Fruit fly (Drosophila melanogaster) whole organism, embryonic: ENCODE measurements around the gene ppk20.

Experiments
- Abd-B ChIP-seq: fragments of 200-800 bp; sonication (Bioruptor generic); optimal IDR thresholded peaks from 2 replicates; lab custom pipeline; 2018; ENCODE audit warnings: missing biosample characterization, mild to moderate bottlenecking, missing genetic modification characterization, moderate library complexity
- Adf1 ChIP-seq: fragments of 200-800 bp; sonication (Bioruptor generic); IDR thresholded peaks from 2 replicates; pipeline ENCODE4 v1.3.6; 2022; ENCODE audit warnings: missing biosample characterization, missing genetic modification characterization
- Asciz ChIP-seq: fragments of 200-800 bp; sonication (Bioruptor generic); optimal IDR thresholded peaks from 2 replicates; lab custom pipeline; 2017; ENCODE audit warnings: missing biosample characterization, mild to moderate bottlenecking, missing genetic modification characterization, missing genetic modification reagents
- CG1024 ChIP-seq: fragments of 200-800 bp; sonication (Bioruptor generic); IDR thresholded peaks from 2 replicates; pipeline ENCODE4 v1.3.6; 2022; ENCODE audit warnings: missing biosample characterization, missing genetic modification characterization
- CG10543 ChIP-seq: fragments of 200-800 bp; sonication (Bioruptor generic); optimal IDR thresholded peaks from 3 replicates; lab custom pipeline; 2017; ENCODE audit warnings: missing biosample characterization, mild to moderate bottlenecking, missing genetic modification characterization, moderate library complexity
- CG11560 ChIP-seq: fragments of 200-800 bp; sonication (Bioruptor generic); IDR thresholded peaks from 3 replicates; pipeline ENCODE4 v1.3.6; 2022; ENCODE audit warnings: missing biosample characterization, missing genetic modification characterization
- CG13123 ChIP-seq: fragments of 200-800 bp; sonication (Bioruptor generic); optimal IDR thresholded peaks from 2 replicates; lab custom pipeline; 2016; ENCODE audit warnings: missing biosample characterization, missing genetic modification characterization
- CG13296 ChIP-seq: fragments of 200-800 bp; sonication (Bioruptor generic); optimal IDR thresholded peaks from 3 replicates; lab custom pipeline; 2018; ENCODE audit warnings: missing biosample characterization, mild to moderate bottlenecking, missing genetic modification characterization
- CG14441 ChIP-seq: fragments of 200-800 bp; sonication (Bioruptor generic); IDR thresholded peaks from 2 replicates; pipeline ENCODE4 v1.3.6; 2022; ENCODE audit warnings: missing biosample characterization, missing genetic modification characterization
- CG14860 ChIP-seq: fragments of 200-800 bp; sonication (Bioruptor generic); IDR thresholded peaks from 3 replicates; pipeline ENCODE4 v1.3.6; 2022; ENCODE audit warnings: missing biosample characterization, missing genetic modification characterization; ENCODE audit not compliant: partially characterized antibody
- CG1529 ChIP-seq: fragments of 200-800 bp; sonication (Bioruptor generic); optimal IDR thresholded peaks from 3 replicates; lab custom pipeline; 2018; ENCODE audit warnings: missing biosample characterization, missing genetic modification characterization
- CG15696 ChIP-seq: fragments of 200-800 bp; sonication (Bioruptor generic); optimal IDR thresholded peaks from 2 replicates; lab custom pipeline; 2019; ENCODE audit warnings: missing biosample characterization, mild to moderate bottlenecking, missing genetic modification characterization, moderate library complexity
- CG17186 ChIP-seq: fragments of 200-800 bp; sonication (Bioruptor generic); optimal IDR thresholded peaks from 3 replicates; lab custom pipeline; 2017; ENCODE audit warnings: missing biosample characterization, missing genetic modification reagents, missing genetic modification characterization
- CG17829 ChIP-seq: fragments of 200-800 bp; optimal IDR thresholded peaks from 2 replicates; lab custom pipeline; 2019; ENCODE audit warnings: missing biosample characterization, mild to moderate bottlenecking, missing genetic modification characterization, moderate library complexity
- CG2678 ChIP-seq: fragments of 200-800 bp; sonication (Bioruptor generic); optimal IDR thresholded peaks from 3 replicates; lab custom pipeline; 2019; ENCODE audit warnings: missing biosample characterization, mild to moderate bottlenecking, missing genetic modification characterization, moderate library complexity
- CG4404 ChIP-seq: fragments of 200-800 bp; sonication (Bioruptor generic); IDR thresholded peaks from 2 replicates; pipeline ENCODE4 v1.3.6; 2022; ENCODE audit warnings: missing biosample characterization, missing genetic modification characterization
- CG4424 ChIP-seq: fragments of 200-800 bp; sonication (Bioruptor generic); optimal IDR thresholded peaks from 3 replicates; lab custom pipeline; 2016; ENCODE audit warnings: missing biosample characterization, missing genetic modification characterization
- CG4820 ChIP-seq: fragments of 200-800 bp; sonication (Bioruptor generic); optimal IDR thresholded peaks from 3 replicates; lab custom pipeline; 2016; ENCODE audit warnings: missing biosample characterization, missing genetic modification characterization
- CG6791 ChIP-seq: fragments of 200-800 bp; sonication (Bioruptor generic); IDR thresholded peaks from 3 replicates; pipeline ENCODE4 v1.3.6; 2022; ENCODE audit warnings: missing biosample characterization, missing genetic modification characterization; ENCODE audit not compliant: partially characterized antibody
- CG6813 ChIP-seq: fragments of 200-800 bp; sonication (Bioruptor generic); optimal IDR thresholded peaks from 2 replicates; lab custom pipeline; 2017; ENCODE audit warnings: missing biosample characterization, missing genetic modification characterization, mild to moderate bottlenecking, moderate library complexity, missing genetic modification reagents
- CG9727 ChIP-seq: fragments of 200-800 bp; sonication (Bioruptor generic); optimal IDR thresholded peaks from 3 replicates; lab custom pipeline; 2017; ENCODE audit warnings: missing biosample characterization, mild to moderate bottlenecking, missing genetic modification characterization
- Doc2 ChIP-seq: fragments of 200-800 bp; sonication (Bioruptor generic); IDR thresholded peaks from 2 replicates; pipeline ENCODE4 v1.3.6; 2022; ENCODE audit warnings: missing biosample characterization, missing genetic modification characterization
- Drgx ChIP-seq: fragments of 200-800 bp; sonication (Bioruptor generic); IDR thresholded peaks from 2 replicates; pipeline ENCODE4 v1.3.6; 2022; ENCODE audit warnings: missing biosample characterization, missing genetic modification characterization
- Eip74EF ChIP-seq, 2 experiments: fragments of 200-800 bp in 1 of 2; fragments of >200 bp in 1 of 2; sonication (Bioruptor generic) in 1 of 2; optimal IDR thresholded peaks; 2 replicates each; lab custom pipeline; 2017 to 2019; ENCODE audit warnings: missing biosample characterization in 2 of 2, missing genetic modification characterization in 2 of 2, mild to moderate bottlenecking in 1 of 2, moderate library complexity in 1 of 2
- Gug ChIP-seq: fragments of 200-800 bp; sonication (Bioruptor generic); IDR thresholded peaks from 4 replicates; pipeline ENCODE4 v1.3.6; 2022; ENCODE audit warnings: missing biosample characterization, missing genetic modification characterization
- H2.0 ChIP-seq: fragments of 200-800 bp; sonication (Bioruptor generic); IDR thresholded peaks from 2 replicates; pipeline ENCODE4 v1.3.6; 2022; ENCODE audit warnings: missing biosample characterization, missing genetic modification characterization
- HmgZ ChIP-seq: fragments of 200-800 bp; sonication (Bioruptor generic); optimal IDR thresholded peaks from 2 replicates; lab custom pipeline; 2018; ENCODE audit warnings: missing biosample characterization, mild to moderate bottlenecking, missing genetic modification characterization
- Meics ChIP-seq: fragments of 200-800 bp; sonication (Bioruptor generic); optimal IDR thresholded peaks from 2 replicates; lab custom pipeline; 2017; ENCODE audit warnings: missing biosample characterization, mild to moderate bottlenecking, missing genetic modification characterization
- Nf-YB ChIP-seq: fragments of 200-800 bp; sonication (Bioruptor generic); optimal IDR thresholded peaks from 3 replicates; lab custom pipeline; 2019; ENCODE audit warnings: missing biosample characterization, mild to moderate bottlenecking, missing genetic modification characterization, moderate library complexity
- Oaz ChIP-seq: fragments of 200-800 bp; sonication (Bioruptor generic); IDR thresholded peaks from 2 replicates; pipeline ENCODE4 v1.3.6; 2022; ENCODE audit warnings: missing biosample characterization, missing genetic modification characterization
- Oli ChIP-seq: fragments of 200-800 bp; sonication (Bioruptor generic); optimal IDR thresholded peaks from 2 replicates; lab custom pipeline; 2018; ENCODE audit warnings: missing biosample characterization, mild to moderate bottlenecking, missing genetic modification characterization, moderate library complexity
- al ChIP-seq: fragments of 200-800 bp; sonication (Bioruptor generic); IDR thresholded peaks from 2 replicates; pipeline ENCODE4 v1.3.6; 2022; ENCODE audit warnings: missing biosample characterization, missing genetic modification characterization
- ap ChIP-seq: fragments of 200-800 bp; sonication (Bioruptor generic); IDR thresholded peaks from 2 replicates; pipeline ENCODE4 v1.3.6; 2022; ENCODE audit warnings: missing biosample characterization, missing genetic modification characterization
- bab2 ChIP-seq: fragments of 200-800 bp; sonication (Bioruptor generic); optimal IDR thresholded peaks from 2 replicates; lab custom pipeline; 2016; ENCODE audit warnings: missing biosample characterization, missing genetic modification characterization
- bigmax ChIP-seq: fragments of 200-800 bp; sonication (Bioruptor generic); optimal IDR thresholded peaks from 2 replicates; lab custom pipeline; 2018; ENCODE audit warnings: missing biosample characterization, mild to moderate bottlenecking, missing genetic modification characterization
- exex ChIP-seq: fragments of 200-800 bp; sonication (Bioruptor generic); optimal IDR thresholded peaks from 4 replicates; lab custom pipeline; 2018; ENCODE audit warnings: missing biosample characterization, mild to moderate bottlenecking, missing genetic modification characterization, moderate library complexity
- fd64A ChIP-seq: fragments of 200-800 bp; sonication (Bioruptor generic); optimal IDR thresholded peaks from 3 replicates; lab custom pipeline; 2018; ENCODE audit warnings: missing biosample characterization, mild to moderate bottlenecking, missing genetic modification characterization
- gem ChIP-seq: fragments of 200-800 bp; sonication (Bioruptor generic); optimal IDR thresholded peaks from 2 replicates; lab custom pipeline; 2019; ENCODE audit warnings: missing biosample characterization, mild to moderate bottlenecking, missing genetic modification characterization, moderate library complexity
- h ChIP-seq: fragments of >200 bp; optimal IDR thresholded peaks from 2 replicates; lab custom pipeline; 2017
- hkb ChIP-seq, 2 experiments: fragments of 200-800 bp in 1 of 2; fragments of >200 bp in 1 of 2; sonication (Bioruptor generic) in 1 of 2; IDR thresholded peaks in 1 of 2; optimal IDR thresholded peaks in 1 of 2; 2 replicates each; pipeline versions ENCODE4 v1.3.6 to Lab custom; 2017 to 2022; ENCODE audit warnings: missing biosample characterization in 1 of 2, missing genetic modification characterization in 1 of 2
- hth ChIP-seq: fragments of >200 bp; optimal IDR thresholded peaks from 2 replicates; lab custom pipeline; 2017; ENCODE audit warnings: inconsistent platforms
- lov ChIP-seq, 2 experiments: fragments of 200-800 bp in 1 of 2; fragments of >200 bp in 1 of 2; sonication (Bioruptor generic) in 1 of 2; IDR thresholded peaks in 1 of 2; optimal IDR thresholded peaks in 1 of 2; 2 replicates in 1 of 2; 3 replicates in 1 of 2; pipeline versions ENCODE4 v1.3.6 to Lab custom; 2017 to 2022; ENCODE audit warnings: missing biosample characterization in 1 of 2, missing genetic modification characterization in 1 of 2
- nmo ChIP-seq: fragments of 200-800 bp; sonication (Bioruptor generic); optimal IDR thresholded peaks from 2 replicates; lab custom pipeline; 2018; ENCODE audit warnings: missing biosample characterization, mild to moderate bottlenecking, missing genetic modification characterization, moderate library complexity
- run ChIP-seq: fragments of 200-800 bp; sonication (Bioruptor generic); optimal IDR thresholded peaks from 3 replicates; lab custom pipeline; 2018; ENCODE audit warnings: missing biosample characterization, mild to moderate bottlenecking, missing genetic modification characterization
- sisA ChIP-seq: fragments of 200-800 bp; sonication (Bioruptor generic); IDR thresholded peaks from 2 replicates; pipeline ENCODE4 v1.3.6; 2022; ENCODE audit warnings: missing biosample characterization, missing genetic modification characterization
- ssp ChIP-seq: fragments of 200-800 bp; sonication (Bioruptor generic); IDR thresholded peaks from 2 replicates; pipeline ENCODE4 v1.3.6; 2022; ENCODE audit warnings: missing biosample characterization, missing genetic modification characterization
- tgo ChIP-seq: fragments of 200-800 bp; sonication (Bioruptor generic); IDR thresholded peaks from 3 replicates; pipeline ENCODE4 v1.3.6; 2022; ENCODE audit warnings: missing biosample characterization, missing genetic modification characterization
- tll ChIP-seq, 2 experiments: fragments of 200-800 bp in 1 of 2; fragments of >200 bp in 1 of 2; sonication (Bioruptor generic) in 1 of 2; optimal IDR thresholded peaks; 2 replicates each; lab custom pipeline; 2017 to 2019; ENCODE audit warnings: missing biosample characterization in 2 of 2, missing genetic modification characterization in 2 of 2, mild to moderate bottlenecking in 1 of 2, moderate library complexity in 1 of 2
- unc-4 ChIP-seq: fragments of 200-800 bp; sonication (Bioruptor generic); IDR thresholded peaks from 2 replicates; pipeline ENCODE4 v1.3.6; 2022; ENCODE audit warnings: missing biosample characterization, missing genetic modification characterization; ENCODE audit not compliant: partially characterized antibody
- zf30C ChIP-seq: fragments of 200-800 bp; sonication (Bioruptor generic); optimal IDR thresholded peaks from 3 replicates; lab custom pipeline; 2018; ENCODE audit warnings: missing biosample characterization, mild to moderate bottlenecking, missing genetic modification characterization

Gene ppk20

DNA sequence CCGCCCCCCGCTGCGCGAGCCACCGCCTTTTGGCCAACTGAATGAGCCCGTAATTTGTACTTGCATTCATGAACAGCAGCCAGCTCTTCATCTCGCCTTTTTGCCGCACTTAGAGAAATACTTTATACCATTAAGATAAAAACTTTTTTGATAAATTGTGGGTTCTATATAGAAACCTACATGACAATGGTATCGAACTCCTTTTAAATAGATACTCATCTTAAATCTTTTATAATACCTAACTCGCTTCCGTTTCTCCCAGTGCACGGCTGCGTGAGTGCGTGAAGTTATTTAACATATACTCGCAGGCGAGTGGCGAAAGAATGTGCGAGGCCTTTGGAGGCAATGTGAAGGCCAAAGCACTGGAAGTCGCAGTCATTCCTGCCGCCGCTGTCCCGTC lies 42.8 kb downstream of the ppk20 start (continued):
- TF ChIP-seq Gug (GFP tag; lab: Robert Waterston, UW) (no peak), tll (GFP tag; optimal IDR thresholded peaks at IDR 0.05; lab: Kevin White, UChicago) (no peak), Drgx (GFP tag; lab: Robert Waterston, UW) (no peak), CG17829 (tag; lab: Kevin White, UChicago) (no peak), Abd-B (GFP tag; lab: Kevin White, UChicago) (no peak), Adf1 (GFP tag; lab: Robert Waterston, UW) (no peak), CG10543 (GFP tag; lab: Kevin White, UChicago) (no peak), Oaz (no peak), exex (tag; lab: Kevin White, UChicago) (no peak), CG1024 (0 out of 2 replicates have a peak, but pooled peaks have one; percentile 10), CG13296 (GFP tag; lab: Kevin White, UChicago) (peak; percentile 16), CG6813 (GFP tag; lab: Kevin White, UChicago) (no peak), Eip74EF (GFP tag; optimal IDR thresholded peaks at IDR 0.05; lab: Kevin White, UChicago) (no peak), bigmax (GFP tag; lab: Kevin White, UChicago) (no peak), h (no peak), bab2 (GFP tag; lab: Kevin White, UChicago) (no peak), Nf-YB (GFP tag; lab: Kevin White, UChicago) (no peak), CG4820 (no peak), Meics (GFP tag; lab: Kevin White, UChicago) (peak; percentile 53), sisA (GFP tag; lab: Robert Waterston, UW) (peak; percentile 33; the same call in 1 of the 2 replicates), gem (tag; lab: Kevin White, UChicago) (peak; percentile 64), ssp (GFP tag; lab: Robert Waterston, UW) (no peak), Oli (tag; lab: Kevin White, UChicago) (peak; percentile 26), CG4424 (GFP tag; lab: Kevin White, UChicago) (peak; percentile 45), run (tag; lab: Kevin White, UChicago) (no peak), hth (lab: Kevin White, UChicago) (no peak), lov (optimal IDR thresholded peaks at IDR 0.05; lab: Kevin White, UChicago) (no peak), lov (GFP tag; IDR thresholded peaks at IDR 0.05; lab: Robert Waterston, UW) (0 out of 3 replicates have a peak, but pooled peaks have one; percentile 19), unc-4 (GFP tag; lab: Robert Waterston, UW) (no peak), Asciz (GFP tag; lab: Kevin White, UChicago) (no peak), CG6791 (GFP tag; lab: Robert Waterston, UW) (no peak), nmo (peak; percentile 0), CG14441 (GFP tag; lab: Robert Waterston, UW) (no peak), Doc2 (GFP tag; lab: Robert Waterston, UW) (no peak), al (GFP tag; lab: Robert Waterston, UW) (no peak), CG11560 (tag; lab: Robert Waterston, UW) (0 out of 3 replicates have a peak, but pooled peaks have one; percentile 21), tgo (GFP tag; lab: Robert Waterston, UW) (peak; percentile 35; the same call in 2 of the 3 replicates), CG2678 (tag; lab: Kevin White, UChicago) (peak; percentile 60), ap (no peak), CG15696 (no peak), CG9727 (GFP tag; lab: Kevin White, UChicago) (peak; percentile 30), hkb (optimal IDR thresholded peaks at IDR 0.05; lab: Kevin White, UChicago) (no peak), hkb (GFP tag; IDR thresholded peaks at IDR 0.05; lab: Robert Waterston, UW) (peak; percentile 64), CG13123 (GFP tag; lab: Kevin White, UChicago) (no peak), CG1529 (no peak), CG14860 (no peak), HmgZ (tag; lab: Kevin White, UChicago) (no peak), CG17186 (GFP tag; lab: Kevin White, UChicago) (no peak), zf30C (no peak), fd64A (GFP tag; lab: Kevin White, UChicago) (no peak), H2.0 (no peak), CG4404 (no peak; the same call in 1 of the 2 replicates)
